Worm (Caenorhabditis elegans) whole organism, early embryonic: ENCODE data around the gene F07B10.4.

Source experiments
- B0310.2 ChIP-seq: sonication (generic microtip); optimal IDR thresholded peaks from 2 replicates; lab custom pipeline; 2016; ENCODE audit warnings: mild to moderate bottlenecking, missing genetic modification characterization, missing compliant biosample characterization
- F13C5.2 ChIP-seq: sonication (generic microtip); optimal IDR thresholded peaks from 2 replicates; lab custom pipeline; 2017; ENCODE audit warnings: mild to moderate bottlenecking, missing genetic modification characterization, inconsistent platforms, missing compliant biosample characterization
- aly-1 ChIP-seq: sonication (generic microtip); optimal IDR thresholded peaks from 2 replicates; lab custom pipeline; 2016; ENCODE audit warnings: missing genetic modification characterization, missing compliant biosample characterization
- ama-1 ChIP-seq: fragments of 150-350 bp; optimal IDR thresholded peaks from 2 replicates; lab custom pipeline; 2014
- ceh-13 ChIP-seq: fragments of 200-800 bp; sonication (Bioruptor generic); optimal IDR thresholded peaks from 2 replicates; lab custom pipeline; 2018; ENCODE audit warnings: mild to moderate bottlenecking, missing genetic modification characterization, missing compliant biosample characterization
- ceh-36 ChIP-seq: sonication (generic microtip); optimal IDR thresholded peaks from 2 replicates; lab custom pipeline; 2016; ENCODE audit warnings: missing genetic modification characterization, inconsistent platforms, missing compliant biosample characterization
- ets-7 ChIP-seq: sonication (generic microtip); optimal IDR thresholded peaks from 2 replicates; lab custom pipeline; 2016; ENCODE audit warnings: missing genotype, missing genetic modification characterization, missing compliant biosample characterization
- flt-1 ChIP-seq: fragments of 200-800 bp; sonication (Bioruptor generic); IDR thresholded peaks from 2 replicates; pipeline ENCODE4 v1.3.6; 2022; ENCODE audit warnings: missing genetic modification characterization, missing compliant biosample characterization
- hmbx-1 ChIP-seq: sonication (generic microtip); optimal IDR thresholded peaks from 2 replicates; lab custom pipeline; 2016; ENCODE audit warnings: mild to moderate bottlenecking, missing genetic modification characterization, missing compliant biosample characterization
- hmg-4 ChIP-seq: fragments of 200-800 bp; sonication (Bioruptor generic); optimal IDR thresholded peaks from 2 replicates; lab custom pipeline; 2018; ENCODE audit warnings: mild to moderate bottlenecking, missing genetic modification characterization, missing compliant biosample characterization
- hnd-1 ChIP-seq: sonication (generic microtip); optimal IDR thresholded peaks from 2 replicates; lab custom pipeline; 2016; ENCODE audit warnings: missing genetic modification characterization, missing compliant biosample characterization
- pes-1 ChIP-seq: fragments of 200-800 bp; sonication (Bioruptor generic); IDR thresholded peaks from 2 replicates; pipeline ENCODE4 v1.3.6; 2022; ENCODE audit warnings: missing genetic modification reagents, missing genetic modification characterization, missing compliant biosample characterization
- scrt-1 ChIP-seq: fragments of 200-800 bp; sonication (Bioruptor generic); IDR thresholded peaks from 2 replicates; pipeline ENCODE4 v1.3.6; 2022; ENCODE audit warnings: missing genetic modification characterization, missing compliant biosample characterization
- sea-1 ChIP-seq: fragments of 200-800 bp; sonication (Bioruptor generic); conservative IDR thresholded peaks from 2 replicates; pipeline ENCODE4 v1.3.6; 2022; ENCODE audit warnings: missing genetic modification characterization, missing compliant biosample characterization
- tbx-11 ChIP-seq: fragments of 200-800 bp; sonication (Bioruptor generic); IDR thresholded peaks from 2 replicates; pipeline ENCODE4 v1.3.6; 2022; ENCODE audit warnings: missing genetic modification characterization, missing compliant biosample characterization
- tbx-37 ChIP-seq: fragments of 200-800 bp; sonication (Bioruptor generic); conservative IDR thresholded peaks from 2 replicates; pipeline ENCODE4 v1.3.6; 2022; ENCODE audit warnings: missing genetic modification reagents, missing genetic modification characterization, missing compliant biosample characterization
- tra-4 ChIP-seq: sonication (generic microtip); optimal IDR thresholded peaks from 2 replicates; lab custom pipeline; 2017; ENCODE audit warnings: missing genetic modification characterization, missing compliant biosample characterization

Gene F07B10.4

DNA sequence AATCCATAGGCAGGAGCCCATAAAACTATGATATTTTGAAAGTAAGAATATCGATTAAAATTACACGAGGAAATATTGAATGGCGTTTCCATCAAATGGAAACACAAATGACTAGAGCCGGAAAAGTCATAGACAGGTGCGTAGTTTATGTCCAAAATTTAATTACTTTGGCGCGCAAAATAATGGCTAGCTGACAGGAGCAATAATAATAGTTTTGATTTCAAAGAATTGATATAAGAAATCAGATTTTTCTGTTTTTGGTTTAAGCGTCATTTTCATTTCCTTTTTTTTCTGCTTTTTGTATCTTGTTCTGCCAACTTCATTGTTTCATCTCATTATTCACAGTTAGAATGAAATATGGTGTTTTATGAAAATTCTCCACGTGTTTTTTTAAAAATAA is at the start of gene F07B10.4:
Gene F07B10.4, minus strand, starts transcription at position 101 of the 400 bp plus-strand sequence.
- TF ChIP-seq ceh-36 (tag; lab: Kevin White, UChicago) (no peak), aly-1 (no peak), sea-1 (no peak)

DNA sequence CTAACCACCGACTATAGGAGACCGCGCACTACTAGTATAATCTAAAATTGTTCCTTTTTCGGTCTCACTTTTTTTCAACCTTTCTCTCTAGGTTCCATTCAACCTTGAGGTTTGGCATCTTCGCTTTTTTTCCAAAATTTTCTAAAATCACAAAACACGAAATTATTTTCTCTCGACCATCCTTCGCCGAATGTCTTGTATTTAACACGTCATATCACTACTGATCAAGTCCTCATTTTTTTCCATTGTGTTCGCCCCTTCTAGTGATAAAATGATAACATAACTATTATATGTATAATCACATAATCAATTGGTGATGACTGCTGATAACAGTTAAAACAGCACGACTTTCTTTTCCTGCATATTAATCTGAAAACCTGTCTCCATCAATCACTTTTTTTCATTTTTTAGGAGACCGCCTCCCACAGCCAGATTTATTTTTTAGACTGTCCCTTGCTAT is 48.1 kb upstream of the F07B10.4 start, which contains the start of gene T03F7.7:
Gene T03F7.7, plus strand, starts transcription at position 410 of the 460 bp plus-strand sequence.
- TF ChIP-seq flt-1 (no peak), aly-1 (no peak)

DNA sequence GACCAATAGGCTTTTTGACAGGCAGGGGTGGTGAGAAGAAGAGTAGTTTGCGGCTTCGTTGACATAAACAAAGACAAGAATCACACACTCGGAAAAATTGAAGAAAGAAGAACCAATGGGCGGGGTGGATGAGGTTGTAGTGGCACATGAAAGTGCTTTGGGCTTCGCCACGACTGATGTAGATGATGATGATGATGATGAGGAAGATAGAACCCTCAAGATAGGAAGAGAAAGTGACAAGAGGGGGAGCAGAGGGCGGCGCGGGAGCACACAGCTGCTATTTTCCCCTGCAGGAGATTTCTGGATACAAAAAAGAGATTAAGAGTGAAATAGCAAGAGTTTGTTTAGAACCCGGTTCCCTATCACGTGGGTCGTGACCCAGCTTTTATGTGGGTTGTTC is 46.0 kb upstream of the F07B10.4 start:
- TF ChIP-seq sea-1, result no peak
- no peak for TF ChIP-seq ceh-36 (tag; lab: Kevin White, UChicago)
- no peak for TF ChIP-seq hmg-4
- TF ChIP-seq ceh-13, result no peak
- TF ChIP-seq tbx-11, result no peak
- TF ChIP-seq tra-4, result no peak
- TF ChIP-seq ama-1 (lab: Kevin White, UChicago), result no peak
- no peak for TF ChIP-seq ets-7
- no peak for TF ChIP-seq aly-1
- no peak for TF ChIP-seq pes-1 (GFP tag; lab: Robert Waterston, UW)
- no peak for TF ChIP-seq B0310.2 (tag; lab: Kevin White, UChicago)
- TF ChIP-seq flt-1, result no peak
- no peak for TF ChIP-seq tbx-37 (GFP tag; lab: Robert Waterston, UW)
- TF ChIP-seq F13C5.2 (tag; lab: Kevin White, UChicago), result no peak
- TF ChIP-seq scrt-1, result no peak
- TF ChIP-seq hmbx-1, result no peak
- no peak for TF ChIP-seq hnd-1 (tag; lab: Kevin White, UChicago)

DNA sequence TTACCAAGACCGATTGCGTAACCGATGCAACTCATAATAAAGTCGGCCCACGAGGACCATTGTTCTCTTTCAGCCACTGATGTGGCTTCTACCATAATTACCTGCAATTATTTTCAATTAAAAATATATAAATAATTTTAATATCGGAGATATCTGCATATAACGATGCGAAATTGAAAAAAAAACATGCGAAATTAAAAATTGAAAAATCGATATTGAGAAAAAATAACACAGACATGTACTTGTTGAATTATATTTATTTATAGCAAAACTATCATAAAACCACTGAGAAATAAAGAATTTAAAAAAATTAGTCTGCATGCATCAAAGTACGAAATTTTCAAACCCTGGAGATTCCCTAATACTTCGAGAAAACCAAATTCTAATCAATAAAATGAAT is 45.4 kb upstream of the F07B10.4 start, which contains the start of gene snf-11:
Gene snf-11, minus strand, starts transcription at position 101 of the 400 bp plus-strand sequence.
- TF ChIP-seq ama-1 (lab: Kevin White, UChicago), result no peak
- TF ChIP-seq ets-7, result no peak

DNA sequence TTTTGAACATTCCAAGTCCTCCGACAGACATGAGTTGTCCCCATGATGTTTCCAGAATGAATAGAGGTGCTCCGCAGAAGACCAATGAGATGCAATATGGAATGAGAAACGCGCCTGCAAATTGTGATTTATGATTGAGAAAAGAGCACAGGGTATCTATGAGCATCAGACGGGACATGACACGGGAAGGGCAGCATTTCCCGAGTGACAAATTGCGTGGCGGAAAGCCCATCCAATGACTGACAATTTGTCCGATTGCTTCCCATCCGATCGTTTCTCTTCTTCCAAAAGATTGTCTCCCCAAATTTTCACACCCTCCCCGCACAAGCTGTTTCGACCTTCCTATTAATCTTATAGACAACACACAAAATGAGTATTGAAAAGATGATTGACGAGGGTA is 44.9 kb upstream of the F07B10.4 start:
- TF ChIP-seq B0310.2 (tag; lab: Kevin White, UChicago), result no peak
- no peak for TF ChIP-seq flt-1
- no peak for TF ChIP-seq sea-1

DNA sequence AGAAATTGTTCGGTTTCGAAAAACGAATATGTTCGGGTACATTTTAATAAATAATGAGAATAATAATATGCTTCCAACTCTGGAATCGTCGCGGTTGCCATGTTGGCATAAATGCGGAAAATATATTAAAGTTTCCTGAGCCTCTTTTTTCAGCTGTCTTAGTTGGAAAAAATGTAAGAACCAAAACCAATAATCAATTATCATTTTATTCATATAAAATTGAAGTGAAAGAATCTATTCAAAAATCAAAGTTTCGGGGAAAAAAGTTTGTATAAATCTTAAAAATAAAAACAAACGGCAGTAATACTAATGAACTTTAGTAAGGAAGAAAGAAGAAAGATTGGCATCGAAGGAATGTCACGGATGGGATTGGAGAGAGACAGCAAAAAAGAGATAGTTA is 42.0 kb upstream of the F07B10.4 start, which contains the start of gene srh-45:
Gene srh-45, minus strand, starts transcription at position 101 of the 400 bp plus-strand sequence.
- TF ChIP-seq hnd-1 (tag; lab: Kevin White, UChicago), result no peak
- TF ChIP-seq tra-4, result no peak
- TF ChIP-seq sea-1, result no peak
- no peak for TF ChIP-seq flt-1
- no peak for TF ChIP-seq F13C5.2 (tag; lab: Kevin White, UChicago)

DNA sequence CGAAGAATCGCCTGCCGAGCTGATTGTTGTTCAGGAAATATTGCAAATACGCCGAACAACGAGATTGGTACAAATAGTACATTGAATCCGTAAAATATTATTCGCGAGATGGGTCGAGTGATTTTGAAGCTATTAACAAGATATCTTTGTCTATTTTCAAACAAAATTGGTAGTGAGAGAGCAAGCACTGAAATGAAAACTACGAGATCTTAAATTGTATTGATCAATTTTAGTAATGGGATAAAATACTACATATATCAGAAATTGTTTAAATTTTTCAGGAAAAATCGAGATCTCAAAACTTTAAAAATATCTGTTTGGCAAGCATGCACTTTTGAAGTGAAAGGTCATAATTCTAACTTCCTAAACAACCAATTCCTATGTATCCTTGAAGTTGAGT is 41.3 kb upstream of the F07B10.4 start:
- TF ChIP-seq tbx-37 (GFP tag; lab: Robert Waterston, UW) (no peak), ets-7 (no peak), ceh-36 (tag; lab: Kevin White, UChicago) (no peak), tbx-11 (no peak), pes-1 (GFP tag; lab: Robert Waterston, UW) (no peak), B0310.2 (tag; lab: Kevin White, UChicago) (no peak), sea-1 (no peak), scrt-1 (no peak), hnd-1 (tag; lab: Kevin White, UChicago) (no peak), ceh-13 (no peak), ama-1 (lab: Kevin White, UChicago) (no peak), tra-4 (no peak), F13C5.2 (tag; lab: Kevin White, UChicago) (no peak), aly-1 (no peak), hmg-4 (no peak), flt-1 (no peak), hmbx-1 (no peak)

DNA sequence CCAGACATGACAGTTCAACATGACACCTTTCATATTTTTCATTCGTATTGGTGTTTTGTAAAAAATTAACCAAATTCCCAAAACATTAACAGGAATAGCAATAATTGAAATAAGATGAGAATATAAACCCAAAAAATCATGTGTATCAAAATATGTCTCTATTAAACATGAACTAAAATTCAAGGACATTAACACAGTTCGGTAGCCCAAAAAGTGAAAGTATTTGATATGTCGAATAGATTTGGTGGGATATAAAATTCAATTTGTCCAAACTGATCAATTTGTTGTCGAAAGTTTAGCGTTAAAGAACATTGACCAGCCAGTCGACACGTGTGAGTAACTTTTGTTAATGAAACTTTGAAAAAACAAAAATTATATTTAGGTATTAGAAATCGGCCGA is 39.8 kb upstream of the F07B10.4 start, which contains the start of gene srh-46:
Gene srh-46, minus strand, starts transcription at position 189 of the 400 bp plus-strand sequence.
- TF ChIP-seq ceh-13 (no peak), F13C5.2 (tag; lab: Kevin White, UChicago) (no peak), tbx-11 (no peak), B0310.2 (tag; lab: Kevin White, UChicago) (no peak), tra-4 (no peak), scrt-1 (no peak), sea-1 (no peak), tbx-37 (GFP tag; lab: Robert Waterston, UW) (no peak), ceh-36 (tag; lab: Kevin White, UChicago) (no peak), aly-1 (no peak), pes-1 (GFP tag; lab: Robert Waterston, UW) (no peak), ama-1 (lab: Kevin White, UChicago) (no peak), ets-7 (no peak), hnd-1 (tag; lab: Kevin White, UChicago) (no peak), hmg-4 (no peak), flt-1 (no peak), hmbx-1 (no peak)

DNA sequence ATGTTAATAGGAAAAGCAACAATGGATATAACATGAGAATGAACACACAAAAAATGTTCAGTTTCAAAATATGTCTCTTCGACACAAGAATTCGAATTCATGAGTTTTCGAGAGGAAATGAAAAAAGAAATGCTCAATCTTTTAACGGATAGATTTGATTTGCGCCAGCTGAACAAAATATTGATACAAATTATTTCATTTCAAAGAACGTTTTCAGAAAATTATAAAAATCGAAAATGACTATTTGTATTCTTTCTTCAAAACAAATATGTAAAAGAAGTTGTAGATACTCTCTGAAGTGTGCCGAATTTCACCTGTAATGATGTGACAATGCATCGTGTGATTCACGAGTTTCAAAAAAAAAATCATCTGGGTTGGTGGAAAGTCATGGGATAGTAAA is 37.6 kb upstream of the F07B10.4 start, which contains the start of gene srh-47:
Gene srh-47, minus strand, starts transcription at position 101 of the 400 bp plus-strand sequence.
- TF ChIP-seq hmg-4 (no peak), B0310.2 (tag; lab: Kevin White, UChicago) (no peak), ets-7 (no peak), flt-1 (no peak), hmbx-1 (no peak), ama-1 (lab: Kevin White, UChicago) (no peak), tra-4 (no peak), F13C5.2 (tag; lab: Kevin White, UChicago) (no peak), tbx-37 (GFP tag; lab: Robert Waterston, UW) (no peak), scrt-1 (no peak), aly-1 (no peak), hnd-1 (tag; lab: Kevin White, UChicago) (no peak)
